Worm (Caenorhabditis elegans) whole organism, L2 larva: Measurements from ENCODE around the gene srh-283.
A peak's percentile ranks its signal among the peaks of the same experiment; 100 is the strongest.

Experiments
- R02D3.7 ChIP-seq: fragments of 150-350 bp; optimal IDR thresholded peaks from 2 replicates; lab custom pipeline; 2014; ENCODE audit warnings: missing biosample characterization, missing genetic modification characterization
- ZK546.5 ChIP-seq: sonication (generic microtip); optimal IDR thresholded peaks from 2 replicates; lab custom pipeline; 2017; ENCODE audit warnings: missing biosample characterization, missing genetic modification characterization
- ama-1 ChIP-seq: fragments of 150-350 bp; optimal IDR thresholded peaks from 2 replicates; lab custom pipeline; 2018; ENCODE audit warnings: inconsistent platforms
- blmp-1 ChIP-seq: sonication (generic microtip); optimal IDR thresholded peaks from 2 replicates; lab custom pipeline; 2017; ENCODE audit warnings: missing genetic modification characterization, mild to moderate bottlenecking, missing compliant biosample characterization, antibody characterized with exemption, moderate library complexity; ENCODE audit not compliant: insufficient read depth
- ceh-82 ChIP-seq: fragments of 150-350 bp; optimal IDR thresholded peaks from 2 replicates; lab custom pipeline; 2014; ENCODE audit warnings: missing biosample characterization, missing genetic modification characterization
- crh-2 ChIP-seq: sonication (generic microtip); optimal IDR thresholded peaks from 2 replicates; lab custom pipeline; 2017; ENCODE audit warnings: missing biosample characterization, missing genetic modification characterization
- dmd-4 ChIP-seq: sonication (generic microtip); optimal IDR thresholded peaks from 2 replicates; lab custom pipeline; 2017; ENCODE audit warnings: missing biosample characterization, missing genetic modification characterization
- elt-1 ChIP-seq: fragments of 150-350 bp; optimal IDR thresholded peaks from 2 replicates; lab custom pipeline; 2014; ENCODE audit warnings: missing biosample characterization, missing genetic modification characterization
- elt-3 ChIP-seq: sonication (generic microtip); optimal IDR thresholded peaks from 2 replicates; lab custom pipeline; 2017; ENCODE audit warnings: missing biosample characterization, missing genetic modification characterization
- fos-1 ChIP-seq: fragments of 150-350 bp; optimal IDR thresholded peaks from 2 replicates; lab custom pipeline; 2014; ENCODE audit warnings: missing biosample characterization, missing genetic modification characterization
- gmeb-1 ChIP-seq: fragments of 150-350 bp; optimal IDR thresholded peaks from 2 replicates; lab custom pipeline; 2014; ENCODE audit warnings: missing biosample characterization, missing genetic modification characterization
- lin-11 ChIP-seq: fragments of 150-350 bp; sonication (generic microtip); optimal IDR thresholded peaks from 2 replicates; lab custom pipeline; 2014; ENCODE audit warnings: missing biosample characterization, missing genetic modification characterization, inconsistent platforms, mixed read lengths
- lin-39 ChIP-seq: fragments of 150-350 bp; optimal IDR thresholded peaks from 2 replicates; lab custom pipeline; 2014; ENCODE audit warnings: missing biosample characterization, missing genetic modification reagents, missing genetic modification characterization
- nhr-11 ChIP-seq: fragments of 150-350 bp; optimal IDR thresholded peaks from 2 replicates; lab custom pipeline; 2014; ENCODE audit warnings: missing biosample characterization, missing genetic modification characterization
- nhr-129 ChIP-seq: fragments of 150-350 bp; optimal IDR thresholded peaks from 2 replicates; lab custom pipeline; 2014; ENCODE audit warnings: missing biosample characterization, missing genetic modification characterization
- nhr-21 ChIP-seq: fragments of 150-350 bp; optimal IDR thresholded peaks from 2 replicates; lab custom pipeline; 2014; ENCODE audit warnings: missing biosample characterization, missing genetic modification characterization
- nhr-237 ChIP-seq: fragments of 150-350 bp; optimal IDR thresholded peaks from 2 replicates; lab custom pipeline; 2014; ENCODE audit warnings: missing biosample characterization, missing genetic modification characterization
- nhr-6 ChIP-seq: fragments of 150-350 bp; optimal IDR thresholded peaks from 2 replicates; lab custom pipeline; 2014; ENCODE audit warnings: missing biosample characterization, missing genetic modification characterization
- nhr-77 ChIP-seq: fragments of 150-350 bp; optimal IDR thresholded peaks from 2 replicates; lab custom pipeline; 2014; ENCODE audit warnings: missing biosample characterization, missing genetic modification characterization
- peb-1 ChIP-seq: fragments of 150-350 bp; optimal IDR thresholded peaks from 2 replicates; lab custom pipeline; 2014; ENCODE audit warnings: missing biosample characterization, missing genetic modification characterization
- sem-4 ChIP-seq: fragments of 150-350 bp; optimal IDR thresholded peaks from 2 replicates; lab custom pipeline; 2014; ENCODE audit warnings: missing biosample characterization, missing genetic modification reagents, missing genetic modification characterization
- skn-1 ChIP-seq: sonication (generic microtip); optimal IDR thresholded peaks from 2 replicates; lab custom pipeline; 2017; ENCODE audit warnings: missing biosample characterization, missing genetic modification characterization
- sma-3 ChIP-seq: sonication (generic microtip); optimal IDR thresholded peaks from 2 replicates; lab custom pipeline; 2016; ENCODE audit warnings: missing genetic modification reagents, missing genetic modification characterization, missing compliant biosample characterization
- sma-9 ChIP-seq, 2 experiments: fragments of 150-350 bp in 1 of 2; sonication (generic microtip) in 1 of 2; optimal IDR thresholded peaks; 2 replicates each; lab custom pipeline; 2014 to 2016; ENCODE audit warnings: missing genetic modification characterization in 2 of 2, mild to moderate bottlenecking in 1 of 2, missing biosample characterization in 1 of 2, missing compliant biosample characterization in 1 of 2, missing genetic modification reagents in 1 of 2, moderate library complexity in 1 of 2
- snpc-4 ChIP-seq: fragments of 150-350 bp; optimal IDR thresholded peaks from 2 replicates; lab custom pipeline; 2014; ENCODE audit warnings: missing biosample characterization, missing genetic modification characterization
- unc-55 ChIP-seq: fragments of 150-350 bp; sonication (generic microtip); optimal IDR thresholded peaks from 3 replicates; lab custom pipeline; 2014; ENCODE audit warnings: missing biosample characterization, missing genetic modification reagents, missing genetic modification characterization
- unc-62 ChIP-seq: fragments of 150-350 bp; optimal IDR thresholded peaks from 2 replicates; lab custom pipeline; 2014; ENCODE audit warnings: missing biosample characterization, missing genetic modification reagents, missing genetic modification characterization
- zag-1 ChIP-seq: fragments of 150-350 bp; optimal IDR thresholded peaks from 2 replicates; lab custom pipeline; 2014; ENCODE audit warnings: missing biosample characterization, missing genetic modification characterization
- ztf-1 ChIP-seq: fragments of 200-800 bp; sonication (Bioruptor generic); conservative IDR thresholded peaks from 2 replicates; pipeline ENCODE4 v1.3.6; 2022; ENCODE audit warnings: missing genetic modification characterization, missing compliant biosample characterization

The srh-283 gene

ce11 chrV:17765077-17765476 lies at the start of gene srh-283, which contains the start of gene C47A10.16:
TSS of gene srh-283 (plus strand) at chrV:17765348.
TSS of gene C47A10.16 (minus strand) at chrV:17765177.
- TF ChIP-seq lin-39 (tag; lab: Kevin White, UChicago) = no peak
- no peak for TF ChIP-seq lin-11 (tag; lab: Kevin White, UChicago)

DNA sequence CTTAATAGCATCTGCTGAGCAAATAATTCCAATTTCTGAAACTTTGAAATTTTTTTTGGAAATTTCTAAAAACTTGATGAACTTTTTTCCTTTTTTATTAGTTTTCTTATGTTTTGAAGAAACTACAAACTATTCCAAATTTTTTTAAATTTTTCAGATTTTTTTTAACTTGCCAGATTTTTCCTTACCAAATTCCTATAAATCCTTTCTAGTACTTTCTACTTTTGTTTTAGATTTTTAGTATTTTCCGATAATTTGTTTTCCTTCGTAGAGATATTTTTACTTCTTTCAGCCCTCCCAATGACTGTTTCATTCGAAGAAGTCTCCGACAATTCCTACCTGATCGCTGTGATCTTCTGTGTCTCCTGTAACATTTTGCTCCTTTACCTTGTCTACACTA lies 46.5 kb upstream of the srh-283 start, which contains the start of gene str-77:
TSS of gene str-77 (plus strand) at position 301 of the 400 bp plus-strand sequence.
- TF ChIP-seq snpc-4 (tag; lab: Kevin White, UChicago) (no peak), nhr-21 (tag; lab: Kevin White, UChicago) (no peak), gmeb-1 (no peak), ama-1 (no peak), fos-1 (no peak), zag-1 (no peak), ceh-82 (no peak), unc-55 (no peak), elt-3 (tag; lab: Kevin White, UChicago) (no peak)

ce11 chrV:17721709-17722108 lies 43.4 kb upstream of the srh-283 start:
- TF ChIP-seq gmeb-1 (peak; percentile 20), skn-1 (tag; lab: Kevin White, UChicago) (no peak), nhr-21 (tag; lab: Kevin White, UChicago) (no peak), dmd-4 (tag; lab: Kevin White, UChicago) (no peak), nhr-129 (tag; lab: Kevin White, UChicago) (peak; percentile 28), fos-1 (peak; percentile 75), sma-9 (GFP tag; optimal IDR thresholded peaks at IDR 0.05; lab: Kevin White, UChicago) (peak; percentile 62), sma-9 (tag; optimal IDR thresholded peaks at IDR 0.05; lab: Kevin White, UChicago) (no peak)

- TF ChIP-seq ceh-82 (no peak), peb-1 (tag; lab: Kevin White, UChicago) (no peak), R02D3.7 (tag; lab: Kevin White, UChicago) (no peak), nhr-21 (tag; lab: Kevin White, UChicago) (no peak), dmd-4 (tag; lab: Kevin White, UChicago) (no peak), crh-2 (tag; lab: Kevin White, UChicago) (no peak)
These were observed 42.6 kb upstream of the srh-283 start for ce11 chrV:17722553-17722952.

- TF ChIP-seq sma-3 (GFP tag; lab: Kevin White, UChicago) (no peak), nhr-77 (no peak), elt-3 (tag; lab: Kevin White, UChicago) (no peak), sem-4 (no peak), blmp-1 (tag; lab: Kevin White, UChicago) (no peak), lin-11 (tag; lab: Kevin White, UChicago) (no peak), nhr-6 (no peak), ceh-82 (no peak), elt-1 (tag; lab: Kevin White, UChicago) (no peak)
These were observed 41.9 kb upstream of the srh-283 start for ce11 chrV:17723142-17723781.

DNA sequence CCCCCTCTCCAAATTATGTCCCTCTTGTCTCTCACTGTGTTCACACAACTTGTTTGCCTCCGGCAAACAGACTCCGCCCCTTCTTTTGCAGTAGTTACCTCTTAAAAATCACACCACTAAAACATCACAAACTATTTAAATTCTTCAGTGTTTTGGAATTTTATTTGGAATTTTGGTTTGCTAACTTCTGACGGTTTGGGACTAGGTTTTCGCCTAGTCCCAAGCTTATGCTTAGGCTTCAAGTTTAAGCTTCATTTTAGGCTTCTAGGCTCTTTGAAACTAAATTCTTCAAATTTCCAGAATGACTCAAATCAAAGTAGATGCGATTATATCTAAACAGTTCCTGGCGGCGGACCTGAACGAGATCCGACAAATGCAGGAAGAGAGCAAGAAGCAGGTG lies 40.4 kb upstream of the srh-283 start, which contains the start of gene fat-5:
TSS of gene fat-5 (plus strand) at position 301 of the 400 bp plus-strand sequence.
- no peak for TF ChIP-seq crh-2 (tag; lab: Kevin White, UChicago)
- TF ChIP-seq skn-1 (tag; lab: Kevin White, UChicago) = no peak
- TF ChIP-seq fos-1 = no peak
- no peak for TF ChIP-seq nhr-237 (tag; lab: Kevin White, UChicago)
- TF ChIP-seq nhr-11 (tag; lab: Kevin White, UChicago) = no peak
- no peak for TF ChIP-seq ztf-1 (GFP tag; lab: Robert Waterston, UW)
- no peak for TF ChIP-seq unc-62 (GFP tag; lab: Kevin White, UChicago)
- TF ChIP-seq dmd-4 (tag; lab: Kevin White, UChicago) = no peak
- no peak for TF ChIP-seq sma-9 (GFP tag; optimal IDR thresholded peaks at IDR 0.05; lab: Kevin White, UChicago)
- no peak for TF ChIP-seq sma-9 (tag; optimal IDR thresholded peaks at IDR 0.05; lab: Kevin White, UChicago)

DNA sequence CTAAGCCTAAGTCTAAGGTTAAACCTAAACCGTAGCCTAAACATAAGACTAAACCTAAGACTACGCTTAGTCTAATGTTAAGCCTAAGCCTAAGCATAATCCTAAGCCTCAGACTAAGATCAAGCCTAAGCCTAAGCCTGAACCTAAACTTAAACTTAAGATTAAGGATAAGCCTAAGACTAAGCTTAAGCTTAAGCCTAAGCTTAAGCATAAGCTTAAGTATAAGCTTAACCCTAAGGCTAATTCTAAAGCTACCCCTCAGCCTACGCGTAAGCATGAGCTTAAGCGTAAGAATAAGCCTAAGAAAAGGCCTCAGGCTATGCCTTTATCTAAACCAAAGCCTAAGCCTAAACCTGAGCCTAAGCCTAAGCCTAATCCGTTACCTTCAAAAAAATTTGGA lies 36.8 kb upstream of the srh-283 start:
- no peak for TF ChIP-seq snpc-4 (tag; lab: Kevin White, UChicago)
- TF ChIP-seq ama-1 = no peak
- no peak for TF ChIP-seq ZK546.5 (tag; lab: Kevin White, UChicago)
- no peak for TF ChIP-seq sem-4
- no peak for TF ChIP-seq nhr-129 (tag; lab: Kevin White, UChicago)
- TF ChIP-seq, all 48 proteins: peak for 0
